Worm (Caenorhabditis elegans) whole organism, L1 larva: ENCODE data around the gene pfk-1.1.
A peak's percentile ranks its signal among the peaks of the same experiment; 100 is the strongest.

Experiments
- C34B4.2 ChIP-seq: sonication (generic microtip); optimal IDR thresholded peaks from 2 replicates; lab custom pipeline; 2017; ENCODE audit warnings: mild to moderate bottlenecking, missing genetic modification characterization, missing compliant biosample characterization
- F16B12.6 ChIP-seq: fragments of 150-350 bp; optimal IDR thresholded peaks from 2 replicates; lab custom pipeline; 2014; ENCODE audit warnings: missing biosample characterization, missing genetic modification characterization
- Y116A8C.19 ChIP-seq: sonication (generic microtip); optimal IDR thresholded peaks from 2 replicates; lab custom pipeline; 2016; ENCODE audit warnings: missing compliant biosample characterization, missing genetic modification characterization, borderline replicate concordance
- aha-1 ChIP-seq: fragments of 150-350 bp; optimal IDR thresholded peaks from 2 replicates; lab custom pipeline; 2014; ENCODE audit warnings: missing biosample characterization, missing genetic modification characterization
- alr-1 ChIP-seq: fragments of 200-800 bp; sonication (Bioruptor generic); optimal IDR thresholded peaks from 2 replicates; lab custom pipeline; 2018; ENCODE audit warnings: borderline replicate concordance, mild to moderate bottlenecking, missing genetic modification characterization, missing compliant biosample characterization
- ceh-88 ChIP-seq: fragments of 200-800 bp; sonication (Bioruptor generic); IDR thresholded peaks from 2 replicates; pipeline ENCODE4 v1.3.6; 2022; ENCODE audit warnings: missing genetic modification characterization, missing compliant biosample characterization
- ceh-90 ChIP-seq: sonication (generic microtip); optimal IDR thresholded peaks from 2 replicates; lab custom pipeline; 2016; ENCODE audit warnings: missing genetic modification characterization, missing compliant biosample characterization
- dpl-1 ChIP-seq, 3 experiments: fragments of 150-350 bp in 2 of 3; sonication (generic microtip) in 1 of 3; optimal IDR thresholded peaks; 2 replicates each; lab custom pipeline; 2014 to 2017; ENCODE audit warnings: missing biosample characterization in 3 of 3, missing genetic modification characterization in 3 of 3, missing genetic modification reagents in 3 of 3
- efl-1 ChIP-seq, 4 experiments: fragments of 150-350 bp; optimal IDR thresholded peaks in 3 of 4; peaks in 1 of 4; 1 replicate in 1 of 4; 2 replicates in 3 of 4; lab custom pipeline; 2014; ENCODE audit warnings: missing biosample characterization in 2 of 4, missing genetic modification characterization in 2 of 4, missing genetic modification reagents in 2 of 4
- egl-13 ChIP-seq: sonication (generic microtip); optimal IDR thresholded peaks from 2 replicates; lab custom pipeline; 2016; ENCODE audit warnings: missing genotype, missing genetic modification reagents, missing genetic modification characterization, missing compliant biosample characterization
- elt-2 ChIP-seq: sonication (generic microtip); optimal IDR thresholded peaks from 2 replicates; lab custom pipeline; 2016; ENCODE audit warnings: missing genetic modification characterization, mild to moderate bottlenecking, inconsistent platforms, missing compliant biosample characterization, missing genetic modification reagents
- ets-5 ChIP-seq: fragments of 200-800 bp; sonication (Bioruptor generic); IDR thresholded peaks from 2 replicates; pipeline ENCODE4 v1.3.6; 2022; ENCODE audit warnings: missing genetic modification characterization, missing compliant biosample characterization
- fkh-8 ChIP-seq: sonication (generic microtip); optimal IDR thresholded peaks from 2 replicates; lab custom pipeline; 2016; ENCODE audit warnings: mild to moderate bottlenecking, missing genetic modification characterization, missing compliant biosample characterization
- fos-1 ChIP-seq: fragments of 150-350 bp; optimal IDR thresholded peaks from 2 replicates; lab custom pipeline; 2014; ENCODE audit warnings: missing biosample characterization, missing genetic modification characterization
- hlh-17 ChIP-seq: fragments of 200-800 bp; sonication (Bioruptor generic); optimal IDR thresholded peaks from 2 replicates; lab custom pipeline; 2018; ENCODE audit warnings: missing genetic modification characterization, mild to moderate bottlenecking, missing compliant biosample characterization, moderate library complexity, borderline replicate concordance
- hlh-4 ChIP-seq: sonication (generic microtip); optimal IDR thresholded peaks from 2 replicates; lab custom pipeline; 2016; ENCODE audit warnings: mild to moderate bottlenecking, missing genetic modification characterization, missing compliant biosample characterization
- jun-1 ChIP-seq: fragments of 150-350 bp; optimal IDR thresholded peaks from 2 replicates; lab custom pipeline; 2014; ENCODE audit warnings: missing biosample characterization, missing genetic modification reagents, missing genetic modification characterization
- lin-13 ChIP-seq: fragments of 150-350 bp; optimal IDR thresholded peaks from 2 replicates; lab custom pipeline; 2014; ENCODE audit warnings: missing biosample characterization, missing genetic modification reagents, missing genetic modification characterization
- mdl-1 ChIP-seq, 2 experiments: fragments of 150-350 bp; optimal IDR thresholded peaks; 2 replicates each; lab custom pipeline; 2014 to 2017; ENCODE audit warnings: missing biosample characterization in 2 of 2, missing genetic modification characterization in 2 of 2, inconsistent platforms in 1 of 2
- mef-2 ChIP-seq: fragments of 150-350 bp; optimal IDR thresholded peaks from 2 replicates; lab custom pipeline; 2014; ENCODE audit warnings: missing biosample characterization, missing genetic modification characterization
- nhr-12 ChIP-seq: sonication (generic microtip); optimal IDR thresholded peaks from 2 replicates; lab custom pipeline; 2017; ENCODE audit warnings: missing biosample characterization, missing genetic modification characterization
- nhr-47 ChIP-seq: sonication (generic microtip); optimal IDR thresholded peaks from 2 replicates; lab custom pipeline; 2016; ENCODE audit warnings: mild to moderate bottlenecking, missing genetic modification characterization, moderate library complexity, missing compliant biosample characterization
- nhr-71 ChIP-seq: sonication (generic microtip); optimal IDR thresholded peaks from 2 replicates; lab custom pipeline; 2016; ENCODE audit warnings: mild to moderate bottlenecking, missing genetic modification characterization, moderate library complexity, missing compliant biosample characterization
- nhr-85 ChIP-seq: sonication (generic microtip); peaks from one replicate; lab custom pipeline; 2016; ENCODE audit warnings: missing genetic modification characterization, inconsistent platforms, missing compliant biosample characterization
- nhr-90 ChIP-seq: sonication (generic microtip); optimal IDR thresholded peaks from 2 replicates; lab custom pipeline; 2016; ENCODE audit warnings: mild to moderate bottlenecking, missing genetic modification characterization, missing compliant biosample characterization; ENCODE audit not compliant: poor library complexity
- rnt-1 ChIP-seq: sonication (generic microtip); optimal IDR thresholded peaks from 2 replicates; lab custom pipeline; 2016; ENCODE audit warnings: mild to moderate bottlenecking, missing genetic modification characterization, moderate library complexity, missing compliant biosample characterization
- skn-1 ChIP-seq: fragments of 150-350 bp; optimal IDR thresholded peaks from 2 replicates; lab custom pipeline; 2014; ENCODE audit warnings: missing biosample characterization, missing genetic modification characterization
- snu-23 ChIP-seq: sonication (generic microtip); optimal IDR thresholded peaks from 2 replicates; lab custom pipeline; 2016; ENCODE audit warnings: missing genetic modification characterization, missing compliant biosample characterization
- sox-4 ChIP-seq: sonication (generic microtip); optimal IDR thresholded peaks from 2 replicates; lab custom pipeline; 2016; ENCODE audit warnings: missing genetic modification characterization, missing compliant biosample characterization
- sptf-1 ChIP-seq: fragments of 150-350 bp; optimal IDR thresholded peaks from 2 replicates; lab custom pipeline; 2014; ENCODE audit warnings: missing biosample characterization, missing genetic modification characterization
- sup-37 ChIP-seq: fragments of 200-800 bp; sonication (Bioruptor generic); optimal IDR thresholded peaks from 2 replicates; lab custom pipeline; 2018; ENCODE audit warnings: mild to moderate bottlenecking, missing genetic modification characterization, missing compliant biosample characterization
- swsn-7 ChIP-seq: sonication (generic microtip); optimal IDR thresholded peaks from 2 replicates; lab custom pipeline; 2016; ENCODE audit warnings: missing genetic modification characterization, missing compliant biosample characterization
- tbx-2 ChIP-seq: sonication (generic microtip); optimal IDR thresholded peaks from 2 replicates; lab custom pipeline; 2016; ENCODE audit warnings: missing genetic modification characterization, missing compliant biosample characterization
- tlp-1 ChIP-seq: fragments of 150-350 bp; optimal IDR thresholded peaks from 2 replicates; lab custom pipeline; 2014; ENCODE audit warnings: missing biosample characterization, missing genetic modification characterization
- unc-30 ChIP-seq: sonication (generic microtip); optimal IDR thresholded peaks from 2 replicates; lab custom pipeline; 2017; ENCODE audit warnings: missing biosample characterization, missing genetic modification characterization
- unc-62 ChIP-seq: fragments of 150-350 bp; optimal IDR thresholded peaks from 2 replicates; lab custom pipeline; 2014; ENCODE audit warnings: missing biosample characterization, missing genetic modification reagents, missing genetic modification characterization
- unc-98 ChIP-seq: fragments of 200-800 bp; sonication (Bioruptor generic); IDR thresholded peaks from 2 replicates; pipeline ENCODE4 v1.3.6; 2022; ENCODE audit warnings: missing genetic modification characterization, missing compliant biosample characterization
- zag-1 ChIP-seq: fragments of 150-350 bp; optimal IDR thresholded peaks from 2 replicates; lab custom pipeline; 2014; ENCODE audit warnings: missing biosample characterization, missing genetic modification characterization

Gene pfk-1.1

DNA sequence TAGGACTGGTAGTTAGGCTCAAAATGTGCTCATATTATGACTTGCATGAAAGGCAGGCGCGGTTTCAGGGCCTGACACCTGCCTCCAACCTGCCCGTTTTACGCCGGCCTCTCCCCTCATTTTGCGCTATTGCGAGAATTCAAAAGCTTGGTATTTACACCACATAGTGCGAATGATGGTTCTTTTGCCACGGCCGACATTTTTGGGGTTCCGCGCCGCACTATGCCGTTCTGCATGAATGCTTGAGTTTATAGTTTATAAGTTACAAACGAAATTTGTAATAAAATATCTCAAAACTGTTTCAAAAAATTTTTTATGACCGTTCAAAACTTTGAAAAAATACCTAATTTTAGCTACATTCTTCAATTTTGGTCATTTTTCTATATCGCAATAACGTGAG is 37.4 kb downstream of the pfk-1.1 start:
- TF ChIP-seq elt-2: no peak
- TF ChIP-seq Y116A8C.19 (tag; lab: Kevin White, UChicago): no peak
- no peak for TF ChIP-seq hlh-17 (GFP tag; lab: Kevin White, UChicago)
- no peak for TF ChIP-seq nhr-85 (tag; lab: Kevin White, UChicago)
- no peak for TF ChIP-seq sox-4 (tag; lab: Kevin White, UChicago)
- TF ChIP-seq swsn-7 (tag; lab: Kevin White, UChicago): no peak
- TF ChIP-seq fos-1 (tag; lab: Kevin White, UChicago): no peak
- no peak for TF ChIP-seq zag-1 (tag; lab: Kevin White, UChicago)
- no peak for TF ChIP-seq lin-13 (GFP tag; lab: Kevin White, UChicago)
- TF ChIP-seq aha-1 (tag; lab: Kevin White, UChicago): no peak
- TF ChIP-seq sup-37: no peak
- TF ChIP-seq unc-62 (GFP tag; lab: Kevin White, UChicago): no peak
- no peak for TF ChIP-seq hlh-4 (tag; lab: Kevin White, UChicago)
- TF ChIP-seq egl-13 (tag; lab: Kevin White, UChicago): no peak
- no peak for TF ChIP-seq ets-5 (GFP tag; lab: Robert Waterston, UW)
- no peak for TF ChIP-seq snu-23
- TF ChIP-seq ceh-88 (GFP tag; lab: Robert Waterston, UW): no peak
- no peak for TF ChIP-seq unc-30
- TF ChIP-seq, all 84 proteins: peak for 0

DNA sequence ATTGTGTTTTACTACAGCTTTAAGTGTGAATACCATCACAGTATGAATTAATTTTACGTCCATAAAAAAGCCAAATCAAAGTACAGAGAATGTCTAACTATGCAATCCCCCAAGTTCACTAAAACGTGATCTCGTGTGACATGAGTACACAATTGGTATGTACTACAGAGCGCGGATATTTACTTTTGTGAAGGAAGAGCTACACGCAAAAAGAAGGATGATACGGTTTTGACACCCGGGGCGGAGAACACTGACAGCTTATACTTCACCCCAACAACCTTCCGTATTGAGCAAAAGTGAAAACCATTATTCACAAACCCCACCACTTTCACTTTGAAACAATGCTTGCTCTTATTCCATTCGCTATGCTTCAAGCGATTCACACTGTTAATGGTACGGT is 41.0 kb downstream of the pfk-1.1 start, which contains the start of gene nspg-5:
nspg-5 (plus strand) TSS at position 301 of the 400 bp plus-strand sequence.
- TF ChIP-seq lin-13 (GFP tag; lab: Kevin White, UChicago) (no peak), alr-1 (no peak), efl-1 (optimal IDR thresholded peaks at IDR 0.05; lab: Kevin White, UChicago) (no peak), efl-1 (GFP tag; optimal IDR thresholded peaks at IDR 0.05 in 1 of 2; lab: Kevin White, UChicago) (no peak), tlp-1 (tag; lab: Kevin White, UChicago) (no peak), sox-4 (tag; lab: Kevin White, UChicago) (no peak), fos-1 (tag; lab: Kevin White, UChicago) (no peak), nhr-47 (tag; lab: Kevin White, UChicago) (no peak), rnt-1 (tag; lab: Kevin White, UChicago) (no peak), sptf-1 (tag; lab: Kevin White, UChicago) (no peak), dpl-1 (GFP tag; optimal IDR thresholded peaks at IDR 0.05; lab: Kevin White, UChicago) (no peak), nhr-12 (tag; lab: Kevin White, UChicago) (no peak), ceh-90 (tag; lab: Kevin White, UChicago) (no peak), F16B12.6 (no peak)

DNA sequence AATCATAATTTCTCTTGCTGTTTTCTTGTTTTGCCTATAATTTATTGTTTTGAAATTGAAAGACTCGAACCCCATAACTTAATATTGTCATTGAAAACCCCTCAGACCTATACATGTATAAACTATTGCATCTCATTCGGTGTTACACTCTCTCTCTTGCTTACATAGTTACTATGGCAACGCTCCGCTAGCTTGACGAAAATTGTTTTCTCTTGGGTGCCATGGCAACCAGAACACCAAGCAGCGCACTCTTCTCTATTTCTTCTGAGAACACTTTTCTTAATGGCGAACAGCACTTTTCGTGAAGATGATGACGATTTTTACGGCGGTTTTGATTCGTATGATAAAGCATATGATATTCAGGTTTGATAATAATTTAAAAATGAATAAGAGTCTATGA is 43.3 kb downstream of the pfk-1.1 start, which contains the start of gene osm-5:
osm-5 (plus strand) TSS at position 268 of the 400 bp plus-strand sequence.
- TF ChIP-seq nhr-71 (peak; percentile 6), dpl-1 (GFP tag; optimal IDR thresholded peaks at IDR 0.05; lab: Kevin White, UChicago) (no peak), efl-1 (optimal IDR thresholded peaks at IDR 0.05; lab: Kevin White, UChicago) (no peak), efl-1 (GFP tag; optimal IDR thresholded peaks at IDR 0.05 in 1 of 2; lab: Kevin White, UChicago) (peak in 1 of 2 experiments; percentile 45), fkh-8 (tag; lab: Kevin White, UChicago) (peak; percentile 92), C34B4.2 (tag; lab: Kevin White, UChicago) (no peak)
- TF ChIP-seq, all 84 proteins: peak for 3

DNA sequence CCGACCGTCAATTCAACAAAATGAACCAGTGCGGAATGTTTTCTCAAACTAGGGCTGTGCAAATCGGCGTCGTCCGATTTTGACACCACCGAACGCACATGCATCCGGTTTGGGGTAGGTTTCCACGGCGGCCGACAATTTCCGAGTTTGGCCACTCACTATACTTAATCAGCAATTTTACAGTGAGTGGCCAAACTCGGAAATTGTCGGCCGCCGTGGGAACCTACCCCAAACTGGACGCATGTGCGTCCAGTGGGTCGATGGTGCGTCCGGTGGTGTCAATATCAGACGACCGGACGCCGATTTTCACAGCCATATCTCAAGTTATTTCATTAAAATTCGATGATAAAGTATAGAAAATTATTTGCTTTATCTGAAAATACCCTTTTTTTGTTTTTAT is 49.5 kb downstream of the pfk-1.1 start:
- no peak for TF ChIP-seq fos-1 (tag; lab: Kevin White, UChicago)
- TF ChIP-seq tbx-2 (tag; lab: Kevin White, UChicago): no peak
- TF ChIP-seq skn-1 (tag; lab: Kevin White, UChicago): no peak
- no peak for TF ChIP-seq tlp-1 (tag; lab: Kevin White, UChicago)
- TF ChIP-seq mef-2 (tag; lab: Kevin White, UChicago): no peak
- TF ChIP-seq jun-1 (tag; lab: Kevin White, UChicago): no peak
- no peak for TF ChIP-seq dpl-1 (GFP tag; optimal IDR thresholded peaks at IDR 0.05; lab: Kevin White, UChicago)
- no peak for TF ChIP-seq mdl-1 (tag; optimal IDR thresholded peaks at IDR 0.05; lab: Kevin White, UChicago)
- TF ChIP-seq unc-98: no peak
- TF ChIP-seq ceh-90 (tag; lab: Kevin White, UChicago): no peak
- no peak for TF ChIP-seq nhr-90 (tag; lab: Kevin White, UChicago)
